Worm (Caenorhabditis elegans): Measurements from ENCODE around the gene Y60A3A.21.

Y60A3A.21 gene

ce11 chrV:20005724-20006132, 6.0 kb upstream of the Y60A3A.21 start (continued):
- TF ChIP-seq mxl-2 (GFP tag; conservative IDR thresholded peaks at IDR 0.05) (no peak), dpl-1 (GFP tag; optimal IDR thresholded peaks at IDR 0.05) (peak; percentile 46), mxl-3 (GFP tag; optimal IDR thresholded peaks at IDR 0.05) (peak; percentile 68), lin-13 (GFP tag; optimal IDR thresholded peaks at IDR 0.05) (peak; percentile 17), tag-97 (GFP tag; IDR thresholded peaks at IDR 0.05) (no peak), nhr-111 (GFP tag; optimal IDR thresholded peaks at IDR 0.05) (no peak), jun-1 (tag; optimal IDR thresholded peaks at IDR 0.05) (no peak), D1046.2 (GFP tag; IDR thresholded peaks at IDR 0.05) (no peak), Y105C5A.15 (GFP tag; IDR thresholded peaks at IDR 0.05) (no peak), zfp-2 (tag; optimal IDR thresholded peaks at IDR 0.05) (no peak), ces-1 (GFP tag; optimal IDR thresholded peaks at IDR 0.05) (no peak), mdt-29 (GFP tag; IDR thresholded peaks at IDR 0.05) (0 out of 2 replicates have a peak, but pooled peaks have one; percentile 34), nhr-76 (tag; optimal IDR thresholded peaks at IDR 0.05) (no peak), mep-1 (tag; optimal IDR thresholded peaks at IDR 0.05) (peak; percentile 79), ZK546.5 (tag; optimal IDR thresholded peaks at IDR 0.05) (peak in 1 of 2 experiments; percentile 29), lin-38 (GFP tag; IDR thresholded peaks at IDR 0.05) (0 out of 2 replicates have a peak, but pooled peaks have one; percentile 22), dve-1 (tag; optimal IDR thresholded peaks at IDR 0.05; ENCODE audit: insufficient read depth) (peak; percentile 87), ama-1 (optimal IDR thresholded peaks at IDR 0.05) (peak; percentile 3), spr-3 (GFP tag; optimal IDR thresholded peaks at IDR 0.05) (no peak), F26F4.8 (GFP tag; conservative IDR thresholded peaks at IDR 0.05) (no peak), snpc-4 (tag; optimal IDR thresholded peaks at IDR 0.05) (no peak), ceh-28 (tag; optimal IDR thresholded peaks at IDR 0.05) (peak; percentile 71), zfp-3 (GFP tag; conservative IDR thresholded peaks at IDR 0.05) (no peak), lin-29 (GFP tag; IDR thresholded peaks at IDR 0.05) (no peak), nhr-42 (GFP tag; IDR thresholded peaks at IDR 0.05) (0 out of 2 replicates have a peak, but pooled peaks have one; percentile 14), dmd-8 (GFP tag; IDR thresholded peaks at IDR 0.05) (no peak), lin-1 (GFP tag; IDR thresholded peaks at IDR 0.05) (no peak), nhr-41 (GFP tag; IDR thresholded peaks at IDR 0.05) (no peak), nhr-237 (tag; optimal IDR thresholded peaks at IDR 0.05) (no peak), ztf-11 (tag; optimal IDR thresholded peaks at IDR 0.05) (no peak), set-16 (GFP tag; IDR thresholded peaks at IDR 0.05) (peak; percentile 62), nhr-48 (tag; optimal IDR thresholded peaks at IDR 0.05) (no peak), madf-5 (GFP tag; IDR thresholded peaks at IDR 0.05) (no peak), ceh-82 (tag; optimal IDR thresholded peaks at IDR 0.05) (no peak), daf-12 (tag; optimal IDR thresholded peaks at IDR 0.05) (no peak), nhr-10 (tag; optimal IDR thresholded peaks at IDR 0.05) (no peak), egl-43 (GFP tag; IDR thresholded peaks at IDR 0.05) (no peak), Y5F2A.4 (GFP tag; optimal IDR thresholded peaks at IDR 0.05) (no peak), rbr-2 (tag; optimal IDR thresholded peaks at IDR 0.05) (peak; percentile 86), Y75B8A.6 (GFP tag; IDR thresholded peaks at IDR 0.05) (no peak), lin-39 (tag; optimal IDR thresholded peaks at IDR 0.05) (no peak), egl-27 (tag; optimal IDR thresholded peaks at IDR 0.05) (no peak), ceh-44 (GFP tag; IDR thresholded peaks at IDR 0.05) (no peak), unc-130 (GFP tag; optimal IDR thresholded peaks at IDR 0.05) (no peak), zip-2 (tag; optimal IDR thresholded peaks at IDR 0.05) (no peak), sdz-12 (GFP tag; optimal IDR thresholded peaks at IDR 0.05) (no peak), F37D6.2 (tag; optimal IDR thresholded peaks at IDR 0.05) (peak; percentile 70), daf-8 (GFP tag; IDR thresholded peaks at IDR 0.05) (no peak), hlh-11 (tag; optimal IDR thresholded peaks at IDR 0.05) (peak; percentile 86), nhr-6 (tag; optimal IDR thresholded peaks at IDR 0.05) (peak; percentile 45), dmd-6 (GFP tag; IDR thresholded peaks at IDR 0.05) (peak; percentile 73), unc-39 (tag; optimal IDR thresholded peaks at IDR 0.05) (no peak)

All from whole organism, L4 larva.